Fruit fly (Drosophila melanogaster): ENCODE results near the gene CG9919.

Gene CG9919

DNA sequence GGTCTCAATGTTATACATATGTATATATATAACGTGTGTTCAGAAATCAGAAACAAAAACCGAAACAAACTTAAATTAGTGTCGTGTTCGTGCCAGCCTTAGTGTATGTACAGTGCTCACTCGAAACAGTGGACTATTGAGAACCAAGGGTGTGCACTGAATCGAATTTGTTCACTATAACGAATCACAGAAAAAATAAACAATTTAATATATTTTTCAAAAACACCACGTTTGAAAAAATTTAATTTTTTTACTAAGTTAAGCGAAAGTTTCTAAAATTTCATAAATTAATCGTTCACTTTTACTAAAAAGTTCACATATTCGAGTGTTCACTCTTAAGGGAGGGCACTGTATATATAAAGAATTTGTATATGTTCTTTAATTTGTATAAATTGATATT, 45.4 kb downstream of the CG9919 start:
- TF ChIP-seq Sin3A (optimal IDR thresholded peaks at IDR 0.05) (no peak), insv (optimal IDR thresholded peaks at IDR 0.05) (no peak), psq (optimal IDR thresholded peaks at IDR 0.05) (no peak), Myc (optimal IDR thresholded peaks at IDR 0.05) (no peak), h (optimal IDR thresholded peaks at IDR 0.05) (no peak), ttk (optimal IDR thresholded peaks at IDR 0.05) (no peak)

dm6 chrX:16281717-16282529, 48.6 kb downstream of the CG9919 start:
- no peak for TF ChIP-seq h (optimal IDR thresholded peaks at IDR 0.05)
- no peak for TF ChIP-seq Sin3A (optimal IDR thresholded peaks at IDR 0.05)
- TF ChIP-seq insv (optimal IDR thresholded peaks at IDR 0.05) = no peak
- no peak for TF ChIP-seq Myc (optimal IDR thresholded peaks at IDR 0.05)
- no peak for TF ChIP-seq psq (optimal IDR thresholded peaks at IDR 0.05)
- TF ChIP-seq ttk (optimal IDR thresholded peaks at IDR 0.05) = no peak

DNA sequence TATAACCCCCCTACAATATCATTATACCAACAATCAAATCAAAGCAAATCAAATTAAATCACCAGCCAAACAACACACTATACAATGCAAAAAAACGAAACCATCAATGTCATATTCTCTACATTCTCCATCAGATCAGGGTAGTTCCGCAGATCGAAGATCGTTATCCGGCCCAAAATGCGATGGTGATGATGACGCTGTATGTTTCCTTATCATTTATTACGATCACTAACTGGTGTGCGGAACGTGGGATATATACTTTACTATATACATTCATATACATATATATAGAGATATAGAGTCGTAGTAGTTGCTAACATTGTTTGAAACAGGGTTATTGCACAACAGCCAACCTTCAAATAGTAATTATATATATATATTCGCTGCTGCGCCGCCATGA, 49.3 kb downstream of the CG9919 start:
- no peak for TF ChIP-seq Myc (optimal IDR thresholded peaks at IDR 0.05)

dm6 chrX:16279340-16279941, 51.1 kb downstream of the CG9919 start:
- TF ChIP-seq h (optimal IDR thresholded peaks at IDR 0.05) (no peak), Myc (optimal IDR thresholded peaks at IDR 0.05) (no peak), psq (optimal IDR thresholded peaks at IDR 0.05) (no peak), insv (optimal IDR thresholded peaks at IDR 0.05) (no peak), ttk (optimal IDR thresholded peaks at IDR 0.05) (no peak), Sin3A (optimal IDR thresholded peaks at IDR 0.05) (no peak)

- TF ChIP-seq ttk (optimal IDR thresholded peaks at IDR 0.05) (no peak), h (optimal IDR thresholded peaks at IDR 0.05) (no peak), psq (optimal IDR thresholded peaks at IDR 0.05) (no peak), Myc (optimal IDR thresholded peaks at IDR 0.05) (no peak), insv (optimal IDR thresholded peaks at IDR 0.05) (no peak)
These were observed 51.8 kb downstream of the CG9919 start for dm6 chrX:16278783-16279182.
